Fruit fly (Drosophila melanogaster): ENCODE data around the gene CG6216.

The CG6216 gene

dm6 chr3L:11169299-11170181, 19.0 kb upstream of the CG6216 start, which contains the start of the genes wls and Adck5:
TSS of gene wls (minus strand) at chr3L:11169625.
TSS of gene Adck5 (plus strand) at chr3L:11169817.
- peak; percentile 34 for TF ChIP-seq CG16779 (tag; optimal IDR thresholded peaks at IDR 0.05)
- TF ChIP-seq Ets21C (GFP tag; optimal IDR thresholded peaks at IDR 0.05), result no peak
- TF ChIP-seq Blimp-1 (GFP tag; optimal IDR thresholded peaks at IDR 0.05), result peak; percentile 62
- no peak for TF ChIP-seq pdm3 (GFP tag; optimal IDR thresholded peaks at IDR 0.05)
- peak; percentile 82 for TF ChIP-seq esn (GFP tag; optimal IDR thresholded peaks at IDR 0.05)
- no peak for TF ChIP-seq ss (GFP tag; optimal IDR thresholded peaks at IDR 0.05)
- TF ChIP-seq net (GFP tag; optimal IDR thresholded peaks at IDR 0.05), result peak; percentile 76
- no peak for TF ChIP-seq Sox15 (GFP tag; optimal IDR thresholded peaks at IDR 0.05)
- no peak for TF ChIP-seq Ets96B (tag; optimal IDR thresholded peaks at IDR 0.05)
- peak; percentile 87 for TF ChIP-seq Eip78C (GFP tag)
- peak; percentile 45 for TF ChIP-seq CG9139 (GFP tag; optimal IDR thresholded peaks at IDR 0.05)
- TF ChIP-seq CG6792 (GFP tag; optimal IDR thresholded peaks at IDR 0.05), result peak; percentile 59
- TF ChIP-seq dac (GFP tag; optimal IDR thresholded peaks at IDR 0.05), result no peak
- TF ChIP-seq Hr38 (GFP tag; optimal IDR thresholded peaks at IDR 0.05), result no peak
- no peak for TF ChIP-seq svp (GFP tag)
- TF ChIP-seq CG11294 (GFP tag; IDR thresholded peaks at IDR 0.05), result no peak
- no peak for TF ChIP-seq Met (GFP tag; optimal IDR thresholded peaks at IDR 0.05)
- TF ChIP-seq salr (GFP tag; optimal IDR thresholded peaks at IDR 0.05), result peak in 1 of 2 experiments; percentile 50
- TF ChIP-seq CG6808 (GFP tag; optimal IDR thresholded peaks at IDR 0.05), result peak; percentile 32
- TF ChIP-seq Smox (GFP tag; optimal IDR thresholded peaks at IDR 0.05), result no peak
- peak; percentile 46 for TF ChIP-seq fd85E (GFP tag; optimal IDR thresholded peaks at IDR 0.05)
- TF ChIP-seq CG10669 (GFP tag; optimal IDR thresholded peaks at IDR 0.05), result no peak
- TF ChIP-seq Gug (GFP tag; IDR thresholded peaks at IDR 0.05), result no peak
- no peak for TF ChIP-seq vri (GFP tag; optimal IDR thresholded peaks at IDR 0.05)
- no peak for TF ChIP-seq fd59A (GFP tag; optimal IDR thresholded peaks at IDR 0.05)
- no peak for TF ChIP-seq Eip93F (GFP tag; optimal IDR thresholded peaks at IDR 0.05)
- no peak for TF ChIP-seq acj6 (GFP tag; optimal IDR thresholded peaks at IDR 0.05)
- no peak for TF ChIP-seq CG32006 (GFP tag; optimal IDR thresholded peaks at IDR 0.05)
- no peak for TF ChIP-seq Sox14 (GFP tag; optimal IDR thresholded peaks at IDR 0.05)
- TF ChIP-seq CG1621 (tag; optimal IDR thresholded peaks at IDR 0.05), result peak; percentile 61
- TF ChIP-seq topi (GFP tag; optimal IDR thresholded peaks at IDR 0.05), result peak; percentile 66
- TF ChIP-seq lz (GFP tag; optimal IDR thresholded peaks at IDR 0.05), result peak; percentile 69
- peak; percentile 51 for TF ChIP-seq cyc (GFP tag; optimal IDR thresholded peaks at IDR 0.05)
- peak; percentile 66 for TF ChIP-seq CG7368 (GFP tag; optimal IDR thresholded peaks at IDR 0.05)
- peak; percentile 70 for TF ChIP-seq eg (GFP tag; IDR thresholded peaks at IDR 0.05)
- peak; percentile 71 for TF ChIP-seq CG6163 (GFP tag; IDR thresholded peaks at IDR 0.05)
- peak; percentile 6 for TF ChIP-seq CG11762 (GFP tag; optimal IDR thresholded peaks at IDR 0.05; ENCODE audit: insufficient read depth)
- TF ChIP-seq CG3032 (tag; optimal IDR thresholded peaks at IDR 0.05), result peak; percentile 20
- no peak for TF ChIP-seq Lpt (GFP tag; optimal IDR thresholded peaks at IDR 0.05)
- no peak for TF ChIP-seq CG11902 (GFP tag; optimal IDR thresholded peaks at IDR 0.05)
- TF ChIP-seq CG15336 (GFP tag; IDR thresholded peaks at IDR 0.05), result 0 out of 2 replicates have a peak, but pooled peaks have one; percentile 19
- TF ChIP-seq CG4318 (GFP tag; optimal IDR thresholded peaks at IDR 0.05), result no peak
- peak; percentile 38 for TF ChIP-seq CG31627 (GFP tag; optimal IDR thresholded peaks at IDR 0.05)
- TF ChIP-seq spab (GFP tag; optimal IDR thresholded peaks at IDR 0.05), result no peak
- TF ChIP-seq CG8319 (GFP tag; optimal IDR thresholded peaks at IDR 0.05), result peak; percentile 35
- TF ChIP-seq CG8632 (GFP tag; optimal IDR thresholded peaks at IDR 0.05), result peak; percentile 52
- no peak for TF ChIP-seq CG10631 (GFP tag; optimal IDR thresholded peaks at IDR 0.05)
- no peak for TF ChIP-seq Eip75B (GFP tag; optimal IDR thresholded peaks at IDR 0.05)
- TF ChIP-seq achi (GFP tag; optimal IDR thresholded peaks at IDR 0.05), result peak; percentile 77
- TF ChIP-seq CG6276 (GFP tag; optimal IDR thresholded peaks at IDR 0.05), result no peak

Measured in whole organism, prepupa.